Fruit fly (Drosophila melanogaster) whole organism, embryonic: ENCODE results near the gene LPCAT.

Experiments used
- Atf6 ChIP-seq: fragments of 200-800 bp; sonication (Bioruptor generic); IDR thresholded peaks from 2 replicates; pipeline ENCODE4 v1.3.6; 2022; ENCODE audit warnings: missing biosample characterization, missing genetic modification characterization
- CG10209 ChIP-seq: fragments of 200-800 bp; sonication (Bioruptor generic); optimal IDR thresholded peaks from 3 replicates; lab custom pipeline; 2017; ENCODE audit warnings: missing biosample characterization, mild to moderate bottlenecking, missing genetic modification characterization, missing genetic modification reagents
- CG10959 ChIP-seq: fragments of 200-800 bp; sonication (Bioruptor generic); IDR thresholded peaks from 2 replicates; pipeline ENCODE4 v1.3.6; 2022; ENCODE audit warnings: missing biosample characterization, missing genetic modification characterization
- CG11093 ChIP-seq: fragments of 200-800 bp; sonication (Bioruptor generic); IDR thresholded peaks from 3 replicates; pipeline ENCODE4 v1.3.6; 2022; ENCODE audit warnings: missing biosample characterization, missing genetic modification characterization
- CG11247 ChIP-seq: fragments of 200-800 bp; sonication (Bioruptor generic); IDR thresholded peaks from 2 replicates; pipeline ENCODE4 v1.3.6; 2022; ENCODE audit warnings: missing biosample characterization, missing genetic modification characterization
- CG11696 ChIP-seq: fragments of 200-800 bp; sonication (Bioruptor generic); IDR thresholded peaks from 2 replicates; pipeline ENCODE4 v1.3.6; 2022; ENCODE audit warnings: missing biosample characterization, missing genetic modification characterization
- CG13894 ChIP-seq: fragments of 200-800 bp; sonication (Bioruptor generic); optimal IDR thresholded peaks from 3 replicates; lab custom pipeline; 2018; ENCODE audit warnings: missing biosample characterization, mild to moderate bottlenecking, missing genetic modification characterization, moderate library complexity
- CG15514 ChIP-seq: fragments of 200-800 bp; sonication (Bioruptor generic); optimal IDR thresholded peaks from 3 replicates; lab custom pipeline; 2017; ENCODE audit warnings: missing biosample characterization, missing genetic modification characterization, mild to moderate bottlenecking, moderate library complexity, missing genetic modification reagents
- CG15601 ChIP-seq: fragments of 200-800 bp; sonication (Bioruptor generic); optimal IDR thresholded peaks from 3 replicates; lab custom pipeline; 2019; ENCODE audit warnings: missing biosample characterization, mild to moderate bottlenecking, missing genetic modification characterization, moderate library complexity
- CG16779 ChIP-seq: fragments of 200-800 bp; sonication (Bioruptor generic); IDR thresholded peaks from 2 replicates; pipeline ENCODE4 v1.3.6; 2022; ENCODE audit warnings: missing biosample characterization, missing genetic modification characterization
- CG17186 ChIP-seq: fragments of 200-800 bp; sonication (Bioruptor generic); optimal IDR thresholded peaks from 3 replicates; lab custom pipeline; 2017; ENCODE audit warnings: missing biosample characterization, missing genetic modification reagents, missing genetic modification characterization
- CG17568 ChIP-seq: fragments of 200-800 bp; sonication (Bioruptor generic); optimal IDR thresholded peaks from 2 replicates; lab custom pipeline; 2018; ENCODE audit warnings: missing biosample characterization, mild to moderate bottlenecking, missing genetic modification characterization, moderate library complexity
- CG17829 ChIP-seq: fragments of 200-800 bp; optimal IDR thresholded peaks from 2 replicates; lab custom pipeline; 2019; ENCODE audit warnings: missing biosample characterization, mild to moderate bottlenecking, missing genetic modification characterization, moderate library complexity
- CG18262 ChIP-seq: fragments of 200-800 bp; optimal IDR thresholded peaks from 3 replicates; lab custom pipeline; 2019; ENCODE audit warnings: missing biosample characterization, mild to moderate bottlenecking, missing genetic modification characterization, moderate library complexity
- CG32532 ChIP-seq: fragments of 200-800 bp; sonication (Bioruptor generic); IDR thresholded peaks from 2 replicates; pipeline ENCODE4 v1.3.6; 2022; ENCODE audit warnings: missing biosample characterization, missing genetic modification characterization
- CG3281 ChIP-seq: fragments of 200-800 bp; sonication (Bioruptor generic); optimal IDR thresholded peaks from 3 replicates; lab custom pipeline; 2017; ENCODE audit warnings: missing biosample characterization, mild to moderate bottlenecking, missing genetic modification characterization
- CG4328 ChIP-seq: fragments of 200-800 bp; sonication (Bioruptor generic); optimal IDR thresholded peaks from 3 replicates; lab custom pipeline; 2017; ENCODE audit warnings: missing biosample characterization, missing genetic modification reagents, missing genetic modification characterization
- CG5180 ChIP-seq: fragments of 200-800 bp; sonication (Bioruptor generic); optimal IDR thresholded peaks from 3 replicates; lab custom pipeline; 2017; ENCODE audit warnings: missing biosample characterization, missing genetic modification characterization, mild to moderate bottlenecking, moderate library complexity, missing genetic modification reagents
- CG6683 ChIP-seq: fragments of 200-800 bp; sonication (Bioruptor generic); optimal IDR thresholded peaks from 2 replicates; lab custom pipeline; 2017; ENCODE audit warnings: missing biosample characterization, mild to moderate bottlenecking, missing genetic modification characterization, missing genetic modification reagents
- CG8089 ChIP-seq: fragments of 200-800 bp; sonication (Bioruptor generic); optimal IDR thresholded peaks from 3 replicates; lab custom pipeline; 2016; ENCODE audit warnings: missing biosample characterization, missing genetic modification characterization
- CG8924 ChIP-seq: fragments of 200-800 bp; optimal IDR thresholded peaks from 3 replicates; lab custom pipeline; 2019; ENCODE audit warnings: missing biosample characterization, mild to moderate bottlenecking, missing genetic modification characterization, moderate library complexity
- CG8944 ChIP-seq: fragments of 200-800 bp; sonication (Bioruptor generic); optimal IDR thresholded peaks from 3 replicates; lab custom pipeline; 2016; ENCODE audit warnings: missing biosample characterization, missing genetic modification characterization
- Chrac-16 ChIP-seq: fragments of 200-800 bp; sonication (Bioruptor generic); optimal IDR thresholded peaks from 3 replicates; lab custom pipeline; 2016; ENCODE audit warnings: missing biosample characterization, missing genetic modification characterization
- D ChIP-seq, 2 experiments: fragments of 200-800 bp in 1 of 2; fragments of >200 bp in 1 of 2; sonication (Bioruptor generic) in 1 of 2; optimal IDR thresholded peaks; 2 replicates in 1 of 2; 3 replicates in 1 of 2; lab custom pipeline; 2017; ENCODE audit warnings: mild to moderate bottlenecking in 1 of 2, missing biosample characterization in 1 of 2, missing genetic modification characterization in 1 of 2, missing genetic modification reagents in 1 of 2
- Dip3 ChIP-seq: fragments of 200-800 bp; sonication (Bioruptor generic); optimal IDR thresholded peaks from 3 replicates; lab custom pipeline; 2016; ENCODE audit warnings: missing biosample characterization, missing genetic modification characterization
- Dll ChIP-seq: fragments of 200-800 bp; sonication (Bioruptor generic); IDR thresholded peaks from 4 replicates; pipeline ENCODE4 v1.3.6; 2022; ENCODE audit warnings: missing biosample characterization, missing genetic modification characterization; ENCODE audit not compliant: partially characterized antibody
- H15 ChIP-seq: fragments of 200-800 bp; sonication (Bioruptor generic); IDR thresholded peaks from 3 replicates; pipeline ENCODE4 v1.3.6; 2022; ENCODE audit warnings: missing biosample characterization, missing genetic modification characterization
- HLH4C ChIP-seq: fragments of 200-800 bp; sonication (Bioruptor generic); IDR thresholded peaks from 3 replicates; pipeline ENCODE4 v1.3.6; 2022; ENCODE audit warnings: missing biosample characterization, missing genetic modification characterization; ENCODE audit not compliant: partially characterized antibody
- Hr78 ChIP-seq, 2 experiments: fragments of 200-800 bp in 1 of 2; fragments of >200 bp in 1 of 2; sonication (Bioruptor generic) in 1 of 2; optimal IDR thresholded peaks; 2 replicates each; lab custom pipeline; 2017 to 2019; ENCODE audit warnings: missing biosample characterization in 2 of 2, missing genetic modification characterization in 2 of 2, mild to moderate bottlenecking in 1 of 2, moderate library complexity in 1 of 2
- Jarid2 ChIP-seq: fragments of 200-800 bp; sonication (Bioruptor generic); optimal IDR thresholded peaks from 3 replicates; lab custom pipeline; 2017; ENCODE audit warnings: mild to moderate bottlenecking, missing biosample characterization, missing genetic modification reagents, missing genetic modification characterization
- NC2β ChIP-seq: fragments of 200-800 bp; sonication (Bioruptor generic); optimal IDR thresholded peaks from 2 replicates; lab custom pipeline; 2016; ENCODE audit warnings: missing biosample characterization, missing genetic modification characterization
- ac ChIP-seq: fragments of 200-800 bp; sonication (Bioruptor generic); optimal IDR thresholded peaks from 3 replicates; lab custom pipeline; 2017; ENCODE audit warnings: missing biosample characterization, mild to moderate bottlenecking, missing genetic modification characterization
- aop ChIP-seq: fragments of 200-800 bp; sonication (Bioruptor generic); IDR thresholded peaks from 2 replicates; pipeline ENCODE4 v1.3.6; 2022; ENCODE audit warnings: missing biosample characterization, missing genetic modification characterization
- bigmax ChIP-seq: fragments of 200-800 bp; sonication (Bioruptor generic); optimal IDR thresholded peaks from 2 replicates; lab custom pipeline; 2018; ENCODE audit warnings: missing biosample characterization, mild to moderate bottlenecking, missing genetic modification characterization
- dan ChIP-seq: fragments of 200-800 bp; sonication (Bioruptor generic); IDR thresholded peaks from 2 replicates; pipeline ENCODE4 v1.3.6; 2022; ENCODE audit warnings: missing biosample characterization, missing genetic modification characterization
- danr ChIP-seq: fragments of 200-800 bp; sonication (Bioruptor generic); IDR thresholded peaks from 2 replicates; pipeline ENCODE4 v1.3.6; 2022; ENCODE audit warnings: missing biosample characterization, missing genetic modification characterization
- ewg ChIP-seq: fragments of 200-800 bp; sonication (Bioruptor generic); optimal IDR thresholded peaks from 3 replicates; lab custom pipeline; 2017; ENCODE audit warnings: mild to moderate bottlenecking, missing biosample characterization, missing genetic modification reagents, missing genetic modification characterization
- exex ChIP-seq: fragments of 200-800 bp; sonication (Bioruptor generic); optimal IDR thresholded peaks from 4 replicates; lab custom pipeline; 2018; ENCODE audit warnings: missing biosample characterization, mild to moderate bottlenecking, missing genetic modification characterization, moderate library complexity
- hkb ChIP-seq, 2 experiments: fragments of 200-800 bp in 1 of 2; fragments of >200 bp in 1 of 2; sonication (Bioruptor generic) in 1 of 2; IDR thresholded peaks in 1 of 2; optimal IDR thresholded peaks in 1 of 2; 2 replicates each; pipeline versions ENCODE4 v1.3.6 to Lab custom; 2017 to 2022; ENCODE audit warnings: missing biosample characterization in 1 of 2, missing genetic modification characterization in 1 of 2
- hth ChIP-seq: fragments of >200 bp; optimal IDR thresholded peaks from 2 replicates; lab custom pipeline; 2017; ENCODE audit warnings: inconsistent platforms
- lbe ChIP-seq: fragments of 200-800 bp; sonication (Bioruptor generic); optimal IDR thresholded peaks from 2 replicates; lab custom pipeline; 2016; ENCODE audit warnings: missing biosample characterization, mild to moderate bottlenecking, missing genetic modification characterization
- lov ChIP-seq, 2 experiments: fragments of 200-800 bp in 1 of 2; fragments of >200 bp in 1 of 2; sonication (Bioruptor generic) in 1 of 2; IDR thresholded peaks in 1 of 2; optimal IDR thresholded peaks in 1 of 2; 2 replicates in 1 of 2; 3 replicates in 1 of 2; pipeline versions ENCODE4 v1.3.6 to Lab custom; 2017 to 2022; ENCODE audit warnings: missing biosample characterization in 1 of 2, missing genetic modification characterization in 1 of 2
- nmo ChIP-seq: fragments of 200-800 bp; sonication (Bioruptor generic); optimal IDR thresholded peaks from 2 replicates; lab custom pipeline; 2018; ENCODE audit warnings: missing biosample characterization, mild to moderate bottlenecking, missing genetic modification characterization, moderate library complexity
- org-1 ChIP-seq: fragments of 200-800 bp; sonication (Bioruptor generic); optimal IDR thresholded peaks from 2 replicates; lab custom pipeline; 2017; ENCODE audit warnings: missing biosample characterization, missing genetic modification characterization
- tna ChIP-seq: fragments of 200-800 bp; sonication (Bioruptor generic); IDR thresholded peaks from 2 replicates; pipeline ENCODE4 v1.3.6; 2022; ENCODE audit warnings: missing biosample characterization, missing genetic modification characterization; ENCODE audit not compliant: partially characterized antibody
- toy ChIP-seq: fragments of 200-800 bp; sonication (Bioruptor generic); IDR thresholded peaks from 2 replicates; pipeline ENCODE4 v1.3.6; 2022; ENCODE audit warnings: missing biosample characterization, missing genetic modification characterization
- z ChIP-seq: fragments of 200-800 bp; sonication (Bioruptor generic); IDR thresholded peaks from 3 replicates; pipeline ENCODE4 v1.3.6; 2022; ENCODE audit warnings: missing biosample characterization, missing genetic modification characterization

LPCAT gene

dm6 chrX:9600818-9601732 is 21.3 kb upstream of the LPCAT start, which contains the start of gene Gga (continued):
- TF ChIP-seq CG17829 (tag; lab: Kevin White, UChicago) (peak; percentile 34), CG17568 (GFP tag; lab: Kevin White, UChicago) (no peak), CG5180 (GFP tag; lab: Kevin White, UChicago) (peak; percentile 56), CG17186 (GFP tag; lab: Kevin White, UChicago) (no peak), Dip3 (GFP tag; lab: Kevin White, UChicago) (no peak), CG15601 (no peak), NC2β (GFP tag; lab: Kevin White, UChicago) (no peak), CG8089 (no peak), aop (GFP tag; lab: Robert Waterston, UW) (no peak), Chrac-16 (GFP tag; lab: Kevin White, UChicago) (no peak), Hr78 (GFP tag; optimal IDR thresholded peaks at IDR 0.05; lab: Kevin White, UChicago) (no peak), CG11247 (GFP tag; lab: Robert Waterston, UW) (no peak), D (optimal IDR thresholded peaks at IDR 0.05; lab: Kevin White, UChicago) (no peak), D (GFP tag; optimal IDR thresholded peaks at IDR 0.05; lab: Kevin White, UChicago) (no peak), CG32532 (no peak), bigmax (GFP tag; lab: Kevin White, UChicago) (no peak), lov (optimal IDR thresholded peaks at IDR 0.05; lab: Kevin White, UChicago) (no peak), lov (GFP tag; IDR thresholded peaks at IDR 0.05; lab: Robert Waterston, UW) (no peak), lbe (GFP tag; lab: Kevin White, UChicago) (no peak), Dll (peak; percentile 87), CG11696 (GFP tag; lab: Robert Waterston, UW) (no peak), CG10959 (GFP tag; lab: Robert Waterston, UW) (no peak), nmo (GFP tag; lab: Kevin White, UChicago) (no peak), ewg (GFP tag; lab: Kevin White, UChicago) (no peak), H15 (no peak), CG11093 (GFP tag; lab: Robert Waterston, UW) (no peak), CG8944 (no peak), z (GFP tag; lab: Robert Waterston, UW) (no peak), Jarid2 (GFP tag; lab: Kevin White, UChicago) (no peak), CG8924 (no peak), Atf6 (no peak), HLH4C (GFP tag; lab: Robert Waterston, UW) (peak; percentile 84), danr (GFP tag; lab: Robert Waterston, UW) (no peak), hkb (optimal IDR thresholded peaks at IDR 0.05; lab: Kevin White, UChicago) (no peak), hkb (GFP tag; IDR thresholded peaks at IDR 0.05; lab: Robert Waterston, UW) (no peak), CG4328 (GFP tag; lab: Kevin White, UChicago) (no peak), ac (no peak), hth (no peak), CG10209 (GFP tag; lab: Kevin White, UChicago) (no peak), exex (tag; lab: Kevin White, UChicago) (peak; percentile 57), CG6683 (GFP tag; lab: Kevin White, UChicago) (no peak), tna (GFP tag; lab: Robert Waterston, UW) (peak; percentile 78), org-1 (GFP tag; lab: Kevin White, UChicago) (no peak), CG15514 (GFP tag; lab: Kevin White, UChicago) (peak; percentile 61), CG3281 (GFP tag; lab: Kevin White, UChicago) (no peak), CG18262 (tag; lab: Kevin White, UChicago) (no peak), toy (GFP tag; lab: Robert Waterston, UW) (no peak), dan (GFP tag; lab: Robert Waterston, UW) (no peak), CG16779 (GFP tag; lab: Robert Waterston, UW) (no peak), CG13894 (tag; lab: Kevin White, UChicago) (peak; percentile 10)
